Worm (Caenorhabditis elegans): Measurements from ENCODE around the gene cutc-1.

cutc-1 gene

DNA sequence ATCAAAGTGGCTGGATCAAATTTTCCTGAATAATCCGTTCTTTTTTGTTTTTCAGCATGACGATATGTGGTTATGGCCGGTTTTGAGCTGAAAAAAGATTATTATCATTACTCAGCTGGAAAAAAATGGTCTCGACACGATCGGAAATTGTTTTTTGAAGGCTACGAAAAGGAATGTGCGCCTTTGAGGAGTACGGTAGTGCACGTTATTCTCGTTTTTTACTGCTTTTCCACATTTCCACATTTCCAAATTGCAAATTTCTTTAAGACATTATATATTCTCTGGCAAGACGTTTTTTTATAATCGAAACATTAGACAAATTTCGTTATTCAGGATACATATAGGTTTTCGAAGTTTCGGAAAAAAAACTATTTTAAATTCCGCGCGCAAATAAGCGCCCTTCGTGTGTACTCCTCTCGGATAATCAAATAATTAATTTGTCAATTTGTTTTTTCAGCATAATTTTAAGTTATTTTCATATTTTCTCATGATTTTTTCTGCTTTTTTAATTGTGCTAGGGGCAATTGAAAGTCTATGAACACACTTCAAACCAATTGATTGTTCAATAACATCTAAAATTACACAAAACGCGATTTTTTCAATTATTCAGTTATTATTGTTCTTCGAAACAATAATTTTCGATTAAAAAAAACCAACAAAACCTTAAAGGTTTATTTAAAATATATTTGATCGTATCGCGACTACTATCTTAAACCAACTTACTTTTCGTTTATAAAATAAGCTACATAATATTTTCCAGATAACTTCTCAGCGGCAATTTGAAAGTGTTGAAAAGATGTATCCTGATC, 40.0 kb downstream of the cutc-1 start, which contains the start of gene R05D3.3:
Gene R05D3.3 (plus strand): TSS at position 759 of the 809 bp plus-strand sequence.
- TF ChIP-seq pha-4 (tag; optimal IDR thresholded peaks at IDR 0.05) (no peak), hmg-1.2 (GFP tag; IDR thresholded peaks at IDR 0.05) (no peak), madf-6 (GFP tag; IDR thresholded peaks at IDR 0.05) (peak; percentile 44), fkh-3 (tag; optimal IDR thresholded peaks at IDR 0.05) (no peak), F52B5.7 (tag; optimal IDR thresholded peaks at IDR 0.05) (no peak), lsl-1 (GFP tag; optimal IDR thresholded peaks at IDR 0.05) (peak; percentile 74), die-1 (tag; optimal IDR thresholded peaks at IDR 0.05) (no peak), efl-1 (GFP tag; optimal IDR thresholded peaks at IDR 0.05) (peak; percentile 1), Y79H2A.3 (GFP tag; conservative IDR thresholded peaks at IDR 0.05) (no peak), ekl-4 (GFP tag; IDR thresholded peaks at IDR 0.05) (no peak), F33H1.4 (GFP tag; IDR thresholded peaks at IDR 0.05) (peak; percentile 55; the same call in 1 of the 2 replicates), ceh-91 (GFP tag; IDR thresholded peaks at IDR 0.05) (peak; percentile 84), athp-1 (tag; optimal IDR thresholded peaks at IDR 0.05) (no peak), gei-17 (GFP tag; optimal IDR thresholded peaks at IDR 0.05) (no peak), ceh-79 (tag; optimal IDR thresholded peaks at IDR 0.05) (no peak)

DNA sequence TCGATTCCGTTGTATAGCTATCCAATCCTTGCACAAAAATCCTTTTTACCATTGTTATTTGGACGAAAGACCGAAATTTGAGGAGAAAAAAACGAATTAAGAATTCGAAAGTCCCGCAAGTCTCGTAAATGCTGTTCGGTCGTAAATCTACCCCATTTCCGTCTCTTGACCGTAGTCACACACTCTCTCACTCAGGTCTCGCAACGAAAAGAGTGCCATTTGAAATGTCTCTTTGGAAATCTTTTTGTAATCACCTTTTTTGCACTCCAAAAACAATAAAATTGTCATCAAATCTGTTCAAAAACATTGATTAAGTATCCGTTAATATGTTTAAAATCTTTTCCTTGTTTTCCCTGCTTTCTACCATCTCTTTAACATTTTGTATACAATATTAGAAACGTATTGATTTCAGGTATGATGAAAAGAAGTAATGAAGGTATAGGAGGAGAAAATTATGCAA, 45.2 kb downstream of the cutc-1 start, which contains the start of the genes R05D3.8 and rfp-1:
Gene R05D3.8 (minus strand): TSS at position 115 of the 460 bp plus-strand sequence.
Gene rfp-1 (plus strand): TSS at position 410 of the 460 bp plus-strand sequence.
- TF ChIP-seq K12H6.12 (tag; optimal IDR thresholded peaks at IDR 0.05) (no peak), nhr-27 (tag; optimal IDR thresholded peaks at IDR 0.05) (no peak), hlh-12 (tag; optimal IDR thresholded peaks at IDR 0.05) (no peak), somi-1 (GFP tag; optimal IDR thresholded peaks at IDR 0.05) (no peak), tbx-9 (tag; optimal IDR thresholded peaks at IDR 0.05; ENCODE audit: borderline replicate concordance) (no peak), ama-1 (optimal IDR thresholded peaks at IDR 0.05) (no peak), ama-1 (GFP tag; optimal IDR thresholded peaks at IDR 0.05) (peak in 1 of 2 experiments; percentile 14), F55B11.4 (tag; optimal IDR thresholded peaks at IDR 0.05; ENCODE audit: borderline replicate concordance, insufficient read depth) (no peak), F10E7.11 (tag; optimal IDR thresholded peaks at IDR 0.05) (no peak), F57C9.4 (tag; optimal IDR thresholded peaks at IDR 0.05) (no peak), lin-54 (GFP tag; optimal IDR thresholded peaks at IDR 0.05) (peak; percentile 81), nhr-179 (tag; optimal IDR thresholded peaks at IDR 0.05) (no peak), rpc-1 (optimal IDR thresholded peaks at IDR 0.05) (no peak), rpc-1 (tag; optimal IDR thresholded peaks at IDR 0.05) (no peak), T07F8.4 (tag; optimal IDR thresholded peaks at IDR 0.05) (no peak), F22D6.2 (tag; optimal IDR thresholded peaks at IDR 0.05) (no peak), tlf-1 (GFP tag; optimal IDR thresholded peaks at IDR 0.05) (peak; percentile 12), snpc-1.3 (tag; optimal IDR thresholded peaks at IDR 0.05; ENCODE audit: insufficient read depth) (peak; percentile 58), mes-4 (tag; optimal IDR thresholded peaks at IDR 0.05) (no peak), mcd-1 (GFP tag; IDR thresholded peaks at IDR 0.05) (peak; percentile 50; the same call in 1 of the 2 replicates), C17E4.6 (GFP tag; IDR thresholded peaks at IDR 0.05) (no peak), rcor-1 (GFP tag; IDR thresholded peaks at IDR 0.05) (peak; percentile 55), zfh-2 (GFP tag; conservative IDR thresholded peaks at IDR 0.05) (no peak), ZK185.1 (tag; optimal IDR thresholded peaks at IDR 0.05; ENCODE audit: poor library complexity, severe bottlenecking) (peak; percentile 3), athp-1 (tag; optimal IDR thresholded peaks at IDR 0.05) (no peak), madf-6 (GFP tag; IDR thresholded peaks at IDR 0.05) (peak; percentile 87), cebp-1 (GFP tag; IDR thresholded peaks at IDR 0.05) (no peak), cebp-1 (tag; optimal IDR thresholded peaks at IDR 0.05) (peak; percentile 67), hrde-1 (tag; optimal IDR thresholded peaks at IDR 0.05; ENCODE audit: borderline replicate concordance) (no peak), lsy-27 (tag; optimal IDR thresholded peaks at IDR 0.05; ENCODE audit: borderline replicate concordance, insufficient read depth) (no peak), dox-1 (GFP tag; IDR thresholded peaks at IDR 0.05) (peak; percentile 79), F37B4.10 (GFP tag; IDR thresholded peaks at IDR 0.05) (0 out of 2 replicates have a peak, but pooled peaks have one; percentile 61), cebp-2 (GFP tag; IDR thresholded peaks at IDR 0.05) (no peak), lin-26 (GFP tag; IDR thresholded peaks at IDR 0.05) (no peak)

Data from whole organism, young adult.